Fruit fly (Drosophila melanogaster) whole organism, embryonic: ENCODE results near the gene CG4629.

Experiments
- ATbp ChIP-seq: fragments of 200-800 bp; sonication (Bioruptor generic); optimal IDR thresholded peaks from 2 replicates; lab custom pipeline; 2017; ENCODE audit warnings: missing biosample characterization, mild to moderate bottlenecking, missing genetic modification characterization, missing genetic modification reagents
- Ada2b ChIP-seq: fragments of 200-800 bp; sonication (Bioruptor generic); IDR thresholded peaks from 2 replicates; pipeline ENCODE4 v1.3.6; 2022; ENCODE audit warnings: missing biosample characterization, missing genetic modification characterization
- CG10267 ChIP-seq: fragments of 200-800 bp; sonication (Bioruptor generic); optimal IDR thresholded peaks from 2 replicates; lab custom pipeline; 2018; ENCODE audit warnings: missing biosample characterization, mild to moderate bottlenecking, missing genetic modification characterization, moderate library complexity
- CG10321 ChIP-seq: fragments of 200-800 bp; sonication (Bioruptor generic); IDR thresholded peaks from 2 replicates; pipeline ENCODE4 v1.3.6; 2022; ENCODE audit warnings: missing biosample characterization, missing genetic modification characterization
- CG11695 ChIP-seq: fragments of 200-800 bp; sonication (Bioruptor generic); IDR thresholded peaks from 3 replicates; pipeline ENCODE4 v1.3.6; 2022; ENCODE audit warnings: missing biosample characterization, missing genetic modification characterization
- CG13424 ChIP-seq: fragments of 200-800 bp; sonication (Bioruptor generic); optimal IDR thresholded peaks from 2 replicates; lab custom pipeline; 2019; ENCODE audit warnings: missing biosample characterization, mild to moderate bottlenecking, missing genetic modification characterization, moderate library complexity
- CG13894 ChIP-seq: fragments of 200-800 bp; sonication (Bioruptor generic); optimal IDR thresholded peaks from 3 replicates; lab custom pipeline; 2018; ENCODE audit warnings: missing biosample characterization, mild to moderate bottlenecking, missing genetic modification characterization, moderate library complexity
- CG15514 ChIP-seq: fragments of 200-800 bp; sonication (Bioruptor generic); optimal IDR thresholded peaks from 3 replicates; lab custom pipeline; 2017; ENCODE audit warnings: missing biosample characterization, missing genetic modification characterization, mild to moderate bottlenecking, moderate library complexity, missing genetic modification reagents
- CG17328 ChIP-seq: fragments of 200-800 bp; sonication (Bioruptor generic); IDR thresholded peaks from 2 replicates; pipeline ENCODE4 v1.3.6; 2022; ENCODE audit warnings: missing biosample characterization, missing genetic modification characterization
- CG17568 ChIP-seq: fragments of 200-800 bp; sonication (Bioruptor generic); optimal IDR thresholded peaks from 2 replicates; lab custom pipeline; 2018; ENCODE audit warnings: missing biosample characterization, mild to moderate bottlenecking, missing genetic modification characterization, moderate library complexity
- CG2889 ChIP-seq: fragments of 200-800 bp; sonication (Bioruptor generic); IDR thresholded peaks from 3 replicates; pipeline ENCODE4 v1.3.6; 2022; ENCODE audit warnings: missing biosample characterization, missing genetic modification characterization
- CG33557 ChIP-seq: fragments of 200-800 bp; sonication (Bioruptor generic); optimal IDR thresholded peaks from 2 replicates; lab custom pipeline; 2019; ENCODE audit warnings: missing biosample characterization, mild to moderate bottlenecking, missing genetic modification characterization, moderate library complexity
- CG3726 ChIP-seq: fragments of 200-800 bp; sonication (Bioruptor generic); IDR thresholded peaks from 3 replicates; pipeline ENCODE4, ENCODE4 v1.3.6; 2022; ENCODE audit warnings: missing biosample characterization, missing genetic modification characterization
- CG4282 ChIP-seq: fragments of 200-800 bp; sonication (Bioruptor generic); optimal IDR thresholded peaks from 2 replicates; lab custom pipeline; 2016; ENCODE audit warnings: missing biosample characterization, missing genetic modification characterization
- CG4360 ChIP-seq: fragments of 200-800 bp; sonication (Bioruptor generic); IDR thresholded peaks from 2 replicates; pipeline ENCODE4 v1.3.6; 2022; ENCODE audit warnings: missing biosample characterization, missing genetic modification characterization
- CG4820 ChIP-seq: fragments of 200-800 bp; sonication (Bioruptor generic); optimal IDR thresholded peaks from 3 replicates; lab custom pipeline; 2016; ENCODE audit warnings: missing biosample characterization, missing genetic modification characterization
- CG5953 ChIP-seq: fragments of 200-800 bp; sonication (Bioruptor generic); IDR thresholded peaks from 2 replicates; pipeline ENCODE4 v1.3.6; 2022; ENCODE audit warnings: missing biosample characterization, missing genetic modification characterization
- CG6254 ChIP-seq: fragments of 200-800 bp; sonication (Bioruptor generic); optimal IDR thresholded peaks from 3 replicates; lab custom pipeline; 2017; ENCODE audit warnings: mild to moderate bottlenecking, missing biosample characterization, missing genetic modification reagents, missing genetic modification characterization
- CG8388 ChIP-seq: fragments of 200-800 bp; sonication (Bioruptor generic); optimal IDR thresholded peaks from 2 replicates; lab custom pipeline; 2019; ENCODE audit warnings: missing biosample characterization, mild to moderate bottlenecking, missing genetic modification characterization, moderate library complexity
- CG8924 ChIP-seq: fragments of 200-800 bp; optimal IDR thresholded peaks from 3 replicates; lab custom pipeline; 2019; ENCODE audit warnings: missing biosample characterization, mild to moderate bottlenecking, missing genetic modification characterization, moderate library complexity
- CG8944 ChIP-seq: fragments of 200-800 bp; sonication (Bioruptor generic); optimal IDR thresholded peaks from 3 replicates; lab custom pipeline; 2016; ENCODE audit warnings: missing biosample characterization, missing genetic modification characterization
- CG9727 ChIP-seq: fragments of 200-800 bp; sonication (Bioruptor generic); optimal IDR thresholded peaks from 3 replicates; lab custom pipeline; 2017; ENCODE audit warnings: missing biosample characterization, mild to moderate bottlenecking, missing genetic modification characterization
- CG9876 ChIP-seq: fragments of 200-800 bp; sonication (Bioruptor generic); optimal IDR thresholded peaks from 2 replicates; lab custom pipeline; 2016; ENCODE audit warnings: missing biosample characterization, missing genetic modification characterization
- CG9932 ChIP-seq: fragments of 200-800 bp; sonication (Bioruptor generic); IDR thresholded peaks from 2 replicates; pipeline ENCODE4 v1.3.6; 2022; ENCODE audit warnings: missing biosample characterization, missing genetic modification characterization
- CrebB ChIP-seq: fragments of 200-800 bp; sonication (Bioruptor generic); optimal IDR thresholded peaks from 3 replicates; lab custom pipeline; 2018; ENCODE audit warnings: missing biosample characterization, mild to moderate bottlenecking, missing genetic modification characterization
- Dip3 ChIP-seq: fragments of 200-800 bp; sonication (Bioruptor generic); optimal IDR thresholded peaks from 3 replicates; lab custom pipeline; 2016; ENCODE audit warnings: missing biosample characterization, missing genetic modification characterization
- Doc2 ChIP-seq: fragments of 200-800 bp; sonication (Bioruptor generic); IDR thresholded peaks from 2 replicates; pipeline ENCODE4 v1.3.6; 2022; ENCODE audit warnings: missing biosample characterization, missing genetic modification characterization
- Hr3 ChIP-seq: fragments of 200-800 bp; sonication (Bioruptor generic); optimal IDR thresholded peaks from 3 replicates; lab custom pipeline; 2016; ENCODE audit warnings: missing biosample characterization, missing genetic modification characterization
- Lim3 ChIP-seq: fragments of 200-800 bp; sonication (Bioruptor generic); IDR thresholded peaks from 2 replicates; pipeline ENCODE4 v1.3.6; 2022; ENCODE audit warnings: missing biosample characterization, missing genetic modification characterization
- Max ChIP-seq: fragments of 200-800 bp; sonication (Bioruptor generic); optimal IDR thresholded peaks from 2 replicates; lab custom pipeline; 2016; ENCODE audit warnings: missing biosample characterization, mild to moderate bottlenecking, missing genetic modification characterization
- Myb ChIP-seq: fragments of 200-800 bp; sonication (Bioruptor generic); optimal IDR thresholded peaks from 2 replicates; lab custom pipeline; 2016; ENCODE audit warnings: missing biosample characterization, missing genetic modification characterization
- NC2α ChIP-seq: fragments of 200-800 bp; sonication (Bioruptor generic); optimal IDR thresholded peaks from 2 replicates; lab custom pipeline; 2016; ENCODE audit warnings: missing biosample characterization, missing genetic modification characterization
- Poxn ChIP-seq: fragments of 200-800 bp; sonication (Bioruptor generic); IDR thresholded peaks from 2 replicates; pipeline ENCODE4 v1.3.6; 2022; ENCODE audit warnings: missing biosample characterization, missing genetic modification characterization
- Sin3A ChIP-seq: fragments of >200 bp; optimal IDR thresholded peaks from 2 replicates; lab custom pipeline; 2018
- ato ChIP-seq: fragments of 200-800 bp; sonication (Bioruptor generic); IDR thresholded peaks from 2 replicates; pipeline ENCODE4 v1.3.6; 2022; ENCODE audit warnings: missing biosample characterization, missing genetic modification characterization; ENCODE audit not compliant: partially characterized antibody
- cwo ChIP-seq: fragments of 200-800 bp; sonication (Bioruptor generic); optimal IDR thresholded peaks from 3 replicates; lab custom pipeline; 2017; ENCODE audit warnings: missing biosample characterization, missing genetic modification characterization, mild to moderate bottlenecking, moderate library complexity, missing genetic modification reagents
- disco-r ChIP-seq: fragments of 200-800 bp; sonication (Bioruptor generic); optimal IDR thresholded peaks from 2 replicates; lab custom pipeline; 2016; ENCODE audit warnings: missing biosample characterization, missing genetic modification characterization
- en ChIP-seq: fragments of 200-800 bp; sonication (Bioruptor generic); optimal IDR thresholded peaks from 2 replicates; lab custom pipeline; 2016; ENCODE audit warnings: missing biosample characterization, missing genetic modification characterization
- fd96Cb ChIP-seq: fragments of 200-800 bp; sonication (Bioruptor generic); optimal IDR thresholded peaks from 2 replicates; lab custom pipeline; 2018; ENCODE audit warnings: missing biosample characterization, mild to moderate bottlenecking, missing genetic modification characterization, moderate library complexity
- ftz-f1 ChIP-seq: fragments of 200-800 bp; sonication (Bioruptor generic); optimal IDR thresholded peaks from 2 replicates; lab custom pipeline; 2016; ENCODE audit warnings: missing biosample characterization, missing genetic modification characterization
- grau ChIP-seq: fragments of 200-800 bp; optimal IDR thresholded peaks from 3 replicates; lab custom pipeline; 2019; ENCODE audit warnings: missing biosample characterization, mild to moderate bottlenecking, missing genetic modification characterization, moderate library complexity
- p53 ChIP-seq: fragments of 200-800 bp; sonication (Bioruptor generic); optimal IDR thresholded peaks from 2 replicates; lab custom pipeline; 2016; ENCODE audit warnings: missing biosample characterization, missing genetic modification characterization
- phol ChIP-seq: fragments of 200-800 bp; sonication (Bioruptor generic); optimal IDR thresholded peaks from 3 replicates; lab custom pipeline; 2018; ENCODE audit warnings: missing biosample characterization, mild to moderate bottlenecking, missing genetic modification characterization, moderate library complexity
- row ChIP-seq: fragments of 200-800 bp; sonication (Bioruptor generic); IDR thresholded peaks from 3 replicates; pipeline ENCODE4 v1.3.6; 2022; ENCODE audit warnings: missing biosample characterization, missing genetic modification characterization
- scrt ChIP-seq: fragments of 200-800 bp; sonication (Bioruptor generic); optimal IDR thresholded peaks from 2 replicates; lab custom pipeline; 2018; ENCODE audit warnings: missing biosample characterization, mild to moderate bottlenecking, missing genetic modification characterization, moderate library complexity
- sens-2 ChIP-seq: fragments of 200-800 bp; sonication (Bioruptor generic); IDR thresholded peaks from 2 replicates; pipeline ENCODE4 v1.3.6; 2022; ENCODE audit warnings: missing biosample characterization, missing genetic modification characterization
- slp2 ChIP-seq: fragments of 200-800 bp; sonication (Bioruptor generic); optimal IDR thresholded peaks from 2 replicates; lab custom pipeline; 2016; ENCODE audit warnings: missing biosample characterization, missing genetic modification characterization
- tap ChIP-seq: fragments of 200-800 bp; optimal IDR thresholded peaks from 3 replicates; lab custom pipeline; 2019; ENCODE audit warnings: missing biosample characterization, mild to moderate bottlenecking, missing genetic modification characterization, moderate library complexity
- vnd ChIP-seq: fragments of 200-800 bp; sonication (Bioruptor generic); IDR thresholded peaks from 3 replicates; pipeline ENCODE4 v1.3.6; 2022; ENCODE audit warnings: missing biosample characterization, missing genetic modification characterization; ENCODE audit not compliant: partially characterized antibody

CG4629 gene

DNA sequence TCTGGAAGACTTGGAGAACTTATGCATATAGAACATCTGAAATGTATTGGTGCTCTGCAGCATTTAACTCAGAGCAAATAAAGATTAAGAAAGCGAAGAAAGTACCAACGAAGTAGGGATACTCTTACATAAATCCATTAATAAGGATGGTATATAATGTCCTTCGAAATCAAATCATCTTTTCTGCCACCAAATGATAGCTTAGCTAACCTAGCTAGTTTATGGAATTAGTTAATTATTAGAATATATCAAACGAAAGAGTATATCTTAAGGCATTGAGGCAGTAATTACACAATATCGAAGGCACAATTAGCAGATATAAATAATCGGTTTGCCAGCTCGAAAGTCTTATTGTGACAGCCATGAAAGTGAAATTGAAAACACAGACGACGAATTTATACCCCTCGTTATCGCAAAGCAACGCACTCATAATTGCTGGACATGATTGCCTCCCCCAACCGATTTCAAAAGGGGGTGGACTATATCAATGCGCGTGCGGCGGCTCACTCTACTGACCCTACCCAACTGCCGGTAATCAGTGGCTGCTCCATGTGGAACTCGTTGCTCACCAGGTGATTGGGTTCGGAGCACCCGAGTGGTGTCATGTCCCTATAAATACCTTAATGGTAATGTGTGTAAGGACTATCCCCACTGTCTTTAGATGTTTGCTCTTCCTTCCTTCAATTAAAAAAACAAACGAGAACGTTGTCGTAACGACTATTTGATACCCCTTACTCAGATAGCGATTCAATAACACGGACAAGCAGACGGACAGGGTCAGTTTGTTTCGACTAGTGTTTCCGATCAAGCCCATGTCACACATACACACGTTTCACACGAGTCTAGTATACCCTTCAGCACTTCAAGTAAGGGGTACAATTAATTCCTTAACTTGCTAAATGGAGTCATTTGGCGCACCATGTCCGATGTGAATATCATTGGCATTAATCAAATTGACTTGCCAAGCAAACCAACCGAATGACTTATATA, 42.4 kb upstream of the CG4629 start (continued):
- TF ChIP-seq CG17328 (GFP tag; lab: Robert Waterston, UW) (no peak; the same call in 1 of the 2 replicates), CG4820 (GFP tag; lab: Kevin White, UChicago) (peak; percentile 33), ATbp (GFP tag; lab: Kevin White, UChicago) (peak; percentile 49), CG8944 (peak; percentile 14), disco-r (GFP tag; lab: Kevin White, UChicago) (no peak), CG9727 (peak; percentile 31), CG3726 (GFP tag; lab: Robert Waterston, UW) (no peak), ftz-f1 (GFP tag; lab: Kevin White, UChicago) (no peak), Hr3 (GFP tag; lab: Kevin White, UChicago) (peak; percentile 39), CG13894 (peak; percentile 31), Poxn (no peak), Max (GFP tag; lab: Kevin White, UChicago) (peak; percentile 15), CG10321 (GFP tag; lab: Robert Waterston, UW) (no peak), CG11695 (GFP tag; lab: Robert Waterston, UW) (peak; percentile 30; the same call in 1 of the 3 replicates), NC2α (GFP tag; lab: Kevin White, UChicago) (no peak), CG4360 (no peak), ato (no peak), phol (tag; lab: Kevin White, UChicago) (peak; percentile 72), Lim3 (no peak), CG2889 (GFP tag; lab: Robert Waterston, UW) (0 out of 3 replicates have a peak, but pooled peaks have one; percentile 16), CG13424 (peak; percentile 62), CG4282 (GFP tag; lab: Kevin White, UChicago) (no peak), CG10267 (peak; percentile 32), slp2 (GFP tag; lab: Kevin White, UChicago) (no peak), CrebB (tag; lab: Kevin White, UChicago) (peak; percentile 1), CG8924 (tag; lab: Kevin White, UChicago) (peak; percentile 58), cwo (peak; percentile 53), vnd (GFP tag; lab: Robert Waterston, UW) (no peak), en (GFP tag; lab: Kevin White, UChicago) (no peak), Dip3 (GFP tag; lab: Kevin White, UChicago) (peak; percentile 48), CG8388 (GFP tag; lab: Kevin White, UChicago) (peak; percentile 58), sens-2 (GFP tag; lab: Robert Waterston, UW) (peak; percentile 26; the same call in 1 of the 2 replicates), CG5953 (GFP tag; lab: Robert Waterston, UW) (no peak), p53 (GFP tag; lab: Kevin White, UChicago) (no peak), Sin3A (lab: Kevin White, UChicago) (no peak), fd96Cb (tag; lab: Kevin White, UChicago) (peak; percentile 46), CG15514 (peak; percentile 34), CG17568 (peak; percentile 9), row (GFP tag; lab: Robert Waterston, UW) (peak; percentile 63), Myb (GFP tag; lab: Kevin White, UChicago) (peak; percentile 5), Doc2 (GFP tag; lab: Robert Waterston, UW) (no peak), tap (tag; lab: Kevin White, UChicago) (peak; percentile 62), Ada2b (GFP tag; lab: Robert Waterston, UW) (0 out of 2 replicates have a peak, but pooled peaks have one; percentile 38), CG9932 (GFP tag; lab: Robert Waterston, UW) (no peak), CG6254 (GFP tag; lab: Kevin White, UChicago) (peak; percentile 21), grau (tag; lab: Kevin White, UChicago) (peak; percentile 71), CG9876 (GFP tag; lab: Kevin White, UChicago) (no peak), scrt (GFP tag; lab: Kevin White, UChicago) (no peak), CG33557 (GFP tag; lab: Kevin White, UChicago) (no peak)
